Worm (Caenorhabditis elegans): ENCODE measurements around the gene srr-4.

srr-4 gene

ce11 chrV:4979060-4979459 lies 40.0 kb upstream of the srr-4 start, which contains the start of gene srsx-11:
srsx-11 (minus strand) TSS chrV:4979160.
- TF ChIP-seq hmg-11 (tag; optimal IDR thresholded peaks at IDR 0.05) (no peak), nhr-23 (tag; optimal IDR thresholded peaks at IDR 0.05) (no peak), lin-15B (tag; optimal IDR thresholded peaks at IDR 0.05) (no peak), egl-27 (tag; optimal IDR thresholded peaks at IDR 0.05) (no peak), mdl-1 (tag; optimal IDR thresholded peaks at IDR 0.05) (no peak), zag-1 (tag; optimal IDR thresholded peaks at IDR 0.05) (no peak), R02D3.7 (tag; optimal IDR thresholded peaks at IDR 0.05) (no peak), mml-1 (tag; optimal IDR thresholded peaks at IDR 0.05) (no peak), nhr-28 (tag; optimal IDR thresholded peaks at IDR 0.05) (no peak), fkh-10 (GFP tag; optimal IDR thresholded peaks at IDR 0.05) (no peak), lsy-12 (tag; optimal IDR thresholded peaks at IDR 0.05) (no peak), ama-1 (optimal IDR thresholded peaks at IDR 0.05) (no peak), egl-5 (tag; optimal IDR thresholded peaks at IDR 0.05) (no peak), ztf-4 (tag; optimal IDR thresholded peaks at IDR 0.05) (no peak), nhr-43 (tag; optimal IDR thresholded peaks at IDR 0.05; ENCODE audit: poor library complexity, severe bottlenecking) (no peak), daf-12 (tag; optimal IDR thresholded peaks at IDR 0.05) (no peak), nhr-76 (tag; optimal IDR thresholded peaks at IDR 0.05) (no peak), elt-2 (tag; optimal IDR thresholded peaks at IDR 0.05) (no peak)

- TF ChIP-seq nhr-12 (tag; optimal IDR thresholded peaks at IDR 0.05) (no peak), aly-2 (tag; optimal IDR thresholded peaks at IDR 0.05) (no peak), egl-5 (tag; optimal IDR thresholded peaks at IDR 0.05) (no peak), unc-62 (GFP tag; optimal IDR thresholded peaks at IDR 0.05) (no peak), R02D3.7 (tag; optimal IDR thresholded peaks at IDR 0.05) (no peak), pqm-1 (tag; optimal IDR thresholded peaks at IDR 0.05) (no peak), sea-2 (GFP tag; optimal IDR thresholded peaks at IDR 0.05) (no peak), nhr-67 (tag; optimal IDR thresholded peaks at IDR 0.05) (no peak), elt-1 (tag; optimal IDR thresholded peaks at IDR 0.05) (no peak), elt-3 (tag; optimal IDR thresholded peaks at IDR 0.05) (no peak), fkh-2 (tag; optimal IDR thresholded peaks at IDR 0.05) (no peak), elt-2 (tag; optimal IDR thresholded peaks at IDR 0.05) (no peak), ztf-4 (tag; optimal IDR thresholded peaks at IDR 0.05) (no peak), nhr-25 (tag; optimal IDR thresholded peaks at IDR 0.05) (no peak)
Observed at ce11 chrV:4980094-4980493, 38.9 kb upstream of the srr-4 start.

ce11 chrV:4980873-4981272 lies 38.2 kb upstream of the srr-4 start, which contains the start of gene srsx-12:
srsx-12 (minus strand) TSS chrV:4980973.
- TF ChIP-seq nfya-1 (tag; optimal IDR thresholded peaks at IDR 0.05; ENCODE audit: insufficient read depth) (no peak), fkh-2 (tag; optimal IDR thresholded peaks at IDR 0.05) (no peak), nhr-28 (tag; optimal IDR thresholded peaks at IDR 0.05) (no peak), egl-5 (tag; optimal IDR thresholded peaks at IDR 0.05) (no peak), ceh-16 (tag; optimal IDR thresholded peaks at IDR 0.05) (no peak), pha-4 (tag; optimal IDR thresholded peaks at IDR 0.05) (no peak), lin-39 (tag; optimal IDR thresholded peaks at IDR 0.05) (no peak), snpc-4 (tag; optimal IDR thresholded peaks at IDR 0.05) (no peak), R02D3.7 (tag; optimal IDR thresholded peaks at IDR 0.05) (no peak), sea-2 (GFP tag; optimal IDR thresholded peaks at IDR 0.05) (no peak)

ce11 chrV:4983091-4983490 lies 35.9 kb upstream of the srr-4 start, which contains the start of gene srsx-13:
srsx-13 (minus strand) TSS chrV:4983191.
- no peak for TF ChIP-seq ama-1 (optimal IDR thresholded peaks at IDR 0.05)
- TF ChIP-seq ZK546.5 (tag; optimal IDR thresholded peaks at IDR 0.05), result no peak
- TF ChIP-seq elt-1 (tag; optimal IDR thresholded peaks at IDR 0.05), result no peak
- TF ChIP-seq skn-1 (tag; optimal IDR thresholded peaks at IDR 0.05), result no peak
- no peak for TF ChIP-seq egl-27 (tag; optimal IDR thresholded peaks at IDR 0.05)
- TF ChIP-seq unc-62 (GFP tag; optimal IDR thresholded peaks at IDR 0.05), result no peak
- TF ChIP-seq egl-5 (tag; optimal IDR thresholded peaks at IDR 0.05), result no peak

ce11 chrV:4987097-4987496 lies 31.9 kb upstream of the srr-4 start, which contains the start of gene ncx-8:
ncx-8 (minus strand) TSS chrV:4987197.
- TF ChIP-seq skn-1 (tag; optimal IDR thresholded peaks at IDR 0.05) (no peak), sea-2 (GFP tag; optimal IDR thresholded peaks at IDR 0.05) (no peak), unc-62 (GFP tag; optimal IDR thresholded peaks at IDR 0.05) (no peak), nhr-11 (tag; optimal IDR thresholded peaks at IDR 0.05) (no peak), nhr-77 (tag; optimal IDR thresholded peaks at IDR 0.05) (no peak), nhr-237 (tag; optimal IDR thresholded peaks at IDR 0.05) (no peak), mml-1 (tag; optimal IDR thresholded peaks at IDR 0.05) (no peak), jun-1 (tag; optimal IDR thresholded peaks at IDR 0.05) (no peak), tbx-2 (tag; optimal IDR thresholded peaks at IDR 0.05) (no peak), ztf-11 (tag; optimal IDR thresholded peaks at IDR 0.05) (no peak), hmg-11 (tag; optimal IDR thresholded peaks at IDR 0.05) (no peak), ceh-28 (tag; optimal IDR thresholded peaks at IDR 0.05) (no peak), egl-27 (tag; optimal IDR thresholded peaks at IDR 0.05) (no peak), ama-1 (optimal IDR thresholded peaks at IDR 0.05) (no peak), lin-39 (tag; optimal IDR thresholded peaks at IDR 0.05) (no peak), zag-1 (tag; optimal IDR thresholded peaks at IDR 0.05) (no peak), lin-15B (tag; optimal IDR thresholded peaks at IDR 0.05) (no peak), fkh-2 (tag; optimal IDR thresholded peaks at IDR 0.05) (no peak)
